Fruit fly (Drosophila melanogaster) S2 (cell line): ENCODE results near the gene Tpi.

ENCODE experiments used
- CG8478 ChIP-seq: fragments of >200 bp; optimal IDR thresholded peaks from 2 replicates; lab custom pipeline; 2018
- CTCF ChIP-seq, 2 experiments: fragments of >200 bp; optimal IDR thresholded peaks; 2 replicates each; lab custom pipeline; 2018

- TF ChIP-seq CG8478 (no peak), CTCF (optimal IDR thresholded peaks at IDR 0.05; lab: Kevin White, UChicago) (no peak)
These were observed at the start of gene Tpi for dm6 chr3R:30134063-30135047.
